Worm (Caenorhabditis elegans) whole organism, L3 larva: ENCODE measurements around the gene srxa-9.

Experiments used
- ama-1 ChIP-seq: fragments of 150-350 bp; optimal IDR thresholded peaks from 2 replicates; lab custom pipeline; 2018
- ceh-82 ChIP-seq: fragments of 150-350 bp; optimal IDR thresholded peaks from 2 replicates; lab custom pipeline; 2014; ENCODE audit warnings: missing biosample characterization, missing genetic modification characterization
- eor-1 ChIP-seq, 2 experiments: fragments of 150-350 bp; optimal IDR thresholded peaks; 2 replicates each; lab custom pipeline; 2014 to 2018; ENCODE audit warnings: missing biosample characterization in 2 of 2, missing genetic modification characterization in 2 of 2
- jun-1 ChIP-seq: fragments of 150-350 bp; optimal IDR thresholded peaks from 2 replicates; lab custom pipeline; 2014; ENCODE audit warnings: missing biosample characterization, missing genetic modification reagents, missing genetic modification characterization
- snpc-4 ChIP-seq: fragments of 150-350 bp; optimal IDR thresholded peaks from 2 replicates; lab custom pipeline; 2014; ENCODE audit warnings: missing biosample characterization, missing genetic modification characterization

ce11 chrX:15769895-15770559 is 23.2 kb downstream of the srxa-9 start:
- TF ChIP-seq ceh-82 (tag; lab: Kevin White, UChicago) (no peak), ama-1 (lab: Kevin White, UChicago) (no peak), snpc-4 (tag; lab: Kevin White, UChicago) (no peak), eor-1 (tag; optimal IDR thresholded peaks at IDR 0.05; lab: Kevin White, UChicago) (no peak), jun-1 (tag; lab: Kevin White, UChicago) (no peak)
